Worm (Caenorhabditis elegans) whole organism, midembryonic: Measurements from ENCODE around the gene Y75B12B.3.
A peak's percentile ranks its signal among the peaks of the same experiment; 100 is the strongest.

Source experiments
- T22C8.4 ChIP-seq: fragments of 200-800 bp; sonication (Bioruptor generic); IDR thresholded peaks from 2 replicates; pipeline ENCODE4 v1.3.6; 2022; ENCODE audit warnings: missing genetic modification characterization, missing compliant biosample characterization
- cog-1 ChIP-seq: sonication (generic microtip); optimal IDR thresholded peaks from 2 replicates; lab custom pipeline; 2016; ENCODE audit warnings: missing genetic modification characterization, missing compliant biosample characterization
- flt-1 ChIP-seq: fragments of 200-800 bp; sonication (Bioruptor generic); IDR thresholded peaks from 2 replicates; pipeline ENCODE4 v1.3.6; 2022; ENCODE audit warnings: missing genetic modification characterization, missing compliant biosample characterization
- klf-2 ChIP-seq: fragments of 200-800 bp; sonication (Bioruptor generic); conservative IDR thresholded peaks from 2 replicates; pipeline ENCODE4 v1.3.6; 2022; ENCODE audit warnings: missing genetic modification reagents, missing genetic modification characterization, missing compliant biosample characterization
- med-1 ChIP-seq: sonication (generic microtip); optimal IDR thresholded peaks from 2 replicates; lab custom pipeline; 2017; ENCODE audit warnings: missing genetic modification characterization, mild to moderate bottlenecking, missing compliant biosample characterization, antibody characterized with exemption, missing genetic modification reagents; ENCODE audit not compliant: insufficient read depth
- ref-1 ChIP-seq: fragments of 200-800 bp; sonication (Bioruptor generic); conservative IDR thresholded peaks from 2 replicates; pipeline ENCODE4 v1.3.6; 2022; ENCODE audit warnings: missing genetic modification reagents, missing genetic modification characterization, missing compliant biosample characterization
- tab-1 ChIP-seq: fragments of 200-800 bp; sonication (Bioruptor generic); IDR thresholded peaks from 2 replicates; pipeline ENCODE4 v1.3.6; 2022; ENCODE audit warnings: missing genetic modification characterization, missing compliant biosample characterization
- ztf-23 ChIP-seq: fragments of 200-800 bp; sonication (Bioruptor generic); IDR thresholded peaks from 2 replicates; pipeline ENCODE4 v1.3.6; 2022; ENCODE audit warnings: missing genetic modification reagents, missing genetic modification characterization, missing compliant biosample characterization
- ztf-29 ChIP-seq: fragments of 200-800 bp; sonication (Bioruptor generic); IDR thresholded peaks from 2 replicates; pipeline ENCODE4 v1.3.6; 2022; ENCODE audit warnings: missing genetic modification reagents, missing genetic modification characterization, missing compliant biosample characterization

Y75B12B.3 gene

ce11 chrV:15187083-15188057 is 1.3 kb upstream of the Y75B12B.3 start, which contains the start of the genes cyn-7 and bath-36:
cyn-7 (minus strand) TSS chrV:15187378.
bath-36 (plus strand) TSS chrV:15187888.
- TF ChIP-seq klf-2 (GFP tag; lab: Robert Waterston, UW) (no peak), cog-1 (tag; lab: Kevin White, UChicago) (no peak), flt-1 (GFP tag; lab: Robert Waterston, UW) (peak; percentile 24; the same call in 1 of the 2 replicates), ztf-29 (no peak)

ce11 chrV:15184097-15185040 is 1.7 kb downstream of the Y75B12B.3 start, which contains the start of gene Y75B12B.1:
Y75B12B.1 (plus strand) TSS chrV:15184699.
- TF ChIP-seq klf-2 (GFP tag; lab: Robert Waterston, UW) (no peak), tab-1 (GFP tag; lab: Robert Waterston, UW) (no peak), T22C8.4 (no peak), ztf-23 (GFP tag; lab: Robert Waterston, UW) (no peak), med-1 (GFP tag; lab: Kevin White, UChicago) (no peak), flt-1 (GFP tag; lab: Robert Waterston, UW) (no peak), ref-1 (no peak), ztf-29 (no peak), cog-1 (tag; lab: Kevin White, UChicago) (no peak)

DNA sequence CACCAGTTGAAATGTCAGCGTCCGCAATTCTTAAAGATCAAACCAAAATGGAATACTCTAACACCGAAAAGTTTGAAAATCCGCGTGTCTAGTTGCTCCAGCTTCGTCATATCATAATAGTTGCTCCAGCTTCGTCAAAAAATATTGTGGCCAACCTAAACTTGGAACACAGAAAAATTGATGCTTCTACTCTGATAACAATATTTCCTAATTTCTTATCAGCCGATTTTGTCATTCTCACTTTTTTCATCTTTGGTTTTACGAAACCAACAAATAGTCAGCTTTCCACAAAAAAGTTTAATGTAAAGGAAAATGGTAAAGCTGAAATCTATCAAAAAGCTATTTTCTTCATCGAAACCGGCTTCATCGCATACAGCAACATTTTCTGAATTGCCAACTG is 3.7 kb downstream of the Y75B12B.3 start, which contains the start of gene fbxa-84:
Gene fbxa-84, plus strand, starts transcription at position 34 of the 400 bp plus-strand sequence.
- TF ChIP-seq ref-1 (no peak), ztf-23 (GFP tag; lab: Robert Waterston, UW) (no peak), tab-1 (GFP tag; lab: Robert Waterston, UW) (no peak), klf-2 (GFP tag; lab: Robert Waterston, UW) (no peak), flt-1 (GFP tag; lab: Robert Waterston, UW) (no peak), cog-1 (tag; lab: Kevin White, UChicago) (no peak), T22C8.4 (no peak), med-1 (GFP tag; lab: Kevin White, UChicago) (no peak), ztf-29 (no peak)

ce11 chrV:15181899-15182298 is 4.2 kb downstream of the Y75B12B.3 start:
- no peak for TF ChIP-seq flt-1 (GFP tag; lab: Robert Waterston, UW)
- TF ChIP-seq klf-2 (GFP tag; lab: Robert Waterston, UW) = no peak
- TF ChIP-seq ztf-23 (GFP tag; lab: Robert Waterston, UW) = no peak
- TF ChIP-seq T22C8.4 = no peak
- TF ChIP-seq med-1 (GFP tag; lab: Kevin White, UChicago) = no peak
- no peak for TF ChIP-seq ztf-29
- no peak for TF ChIP-seq ref-1
- TF ChIP-seq tab-1 (GFP tag; lab: Robert Waterston, UW) = no peak
- TF ChIP-seq cog-1 (tag; lab: Kevin White, UChicago) = no peak

DNA sequence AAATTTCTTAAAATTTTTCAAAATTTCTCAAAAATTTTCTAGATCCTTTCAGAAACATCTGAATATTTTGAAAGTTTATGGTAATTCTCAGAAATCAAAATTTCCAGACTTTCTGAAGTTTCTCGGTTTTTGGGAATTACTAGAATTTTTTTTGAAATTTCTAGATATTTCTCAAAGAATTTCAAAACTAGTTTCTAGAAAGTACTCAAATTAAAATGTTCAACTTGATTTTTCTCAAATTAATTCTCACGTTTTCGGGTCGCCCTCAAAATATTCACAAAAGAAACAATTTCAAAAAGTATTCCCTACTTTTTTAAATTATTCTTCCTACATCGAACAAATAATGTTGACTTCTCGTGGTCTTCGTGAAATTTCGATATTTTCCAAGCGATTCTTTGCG is 6.3 kb downstream of the Y75B12B.3 start, which contains the start of gene T09F5.10:
Gene T09F5.10, plus strand, starts transcription at position 301 of the 400 bp plus-strand sequence.
- TF ChIP-seq ztf-23 (GFP tag; lab: Robert Waterston, UW) (no peak), ref-1 (no peak), klf-2 (GFP tag; lab: Robert Waterston, UW) (no peak), ztf-29 (no peak)

DNA sequence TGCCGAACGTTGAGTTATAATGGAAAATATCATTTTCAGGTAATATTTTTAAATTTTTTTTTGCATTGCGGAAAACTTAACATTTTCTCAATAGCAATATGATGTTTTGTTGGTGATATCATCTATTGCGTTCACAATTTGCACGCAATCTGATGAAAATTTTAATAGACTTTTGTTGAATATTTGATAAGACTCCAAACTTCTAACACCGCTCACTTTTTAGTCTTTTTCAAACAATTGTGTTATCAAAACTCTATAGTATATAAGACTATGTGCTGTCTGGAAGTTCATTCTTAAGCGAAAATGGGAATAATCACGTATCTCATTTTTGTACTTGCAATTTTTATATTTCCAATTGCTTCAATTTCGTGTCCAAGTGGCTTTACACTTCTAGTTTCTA is 10.6 kb downstream of the Y75B12B.3 start, which contains the start of gene clec-47:
Gene clec-47, plus strand, starts transcription at position 301 of the 400 bp plus-strand sequence.
- TF ChIP-seq flt-1 (GFP tag; lab: Robert Waterston, UW) = no peak
- no peak for TF ChIP-seq tab-1 (GFP tag; lab: Robert Waterston, UW)
- TF ChIP-seq ztf-23 (GFP tag; lab: Robert Waterston, UW) = no peak
- no peak for TF ChIP-seq ztf-29
- TF ChIP-seq T22C8.4 = no peak
- TF ChIP-seq cog-1 (tag; lab: Kevin White, UChicago) = no peak
- TF ChIP-seq klf-2 (GFP tag; lab: Robert Waterston, UW) = no peak
- TF ChIP-seq med-1 (GFP tag; lab: Kevin White, UChicago) = no peak
- TF ChIP-seq ref-1 = no peak

DNA sequence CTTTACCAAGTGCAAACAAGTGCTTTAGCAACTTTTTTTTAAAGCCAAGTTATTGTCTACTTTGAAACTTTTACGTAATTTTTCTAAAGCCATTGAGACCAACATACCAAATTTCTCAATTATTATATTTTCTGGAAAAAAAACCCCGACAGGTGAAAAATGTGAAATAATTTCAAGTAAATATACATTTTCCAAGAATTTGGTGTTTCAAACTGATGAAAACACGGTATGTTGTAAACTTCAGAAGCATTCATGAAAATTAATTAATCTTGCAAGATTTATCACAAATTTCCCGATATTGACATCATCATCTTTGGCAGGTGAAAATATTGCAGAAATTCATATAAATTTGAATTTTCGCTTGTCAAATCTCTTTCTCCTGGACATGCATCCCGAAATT is 23.4 kb downstream of the Y75B12B.3 start, which contains the start of gene srz-11:
Gene srz-11, plus strand, starts transcription at position 386 of the 400 bp plus-strand sequence.
- TF ChIP-seq tab-1 (GFP tag; lab: Robert Waterston, UW) (no peak), ztf-23 (GFP tag; lab: Robert Waterston, UW) (no peak), cog-1 (tag; lab: Kevin White, UChicago) (no peak), klf-2 (GFP tag; lab: Robert Waterston, UW) (no peak), ref-1 (no peak), flt-1 (GFP tag; lab: Robert Waterston, UW) (no peak), med-1 (GFP tag; lab: Kevin White, UChicago) (no peak), ztf-29 (no peak), T22C8.4 (no peak)

- TF ChIP-seq T22C8.4 (no peak), tab-1 (GFP tag; lab: Robert Waterston, UW) (no peak), med-1 (GFP tag; lab: Kevin White, UChicago) (no peak), ztf-29 (no peak), cog-1 (tag; lab: Kevin White, UChicago) (no peak), klf-2 (GFP tag; lab: Robert Waterston, UW) (no peak), ref-1 (no peak), flt-1 (GFP tag; lab: Robert Waterston, UW) (no peak), ztf-23 (GFP tag; lab: Robert Waterston, UW) (no peak)
Measured at ce11 chrV:15158691-15159090, 27.4 kb downstream of the Y75B12B.3 start, which contains the start of gene str-45. str-45 (plus strand) TSS chrV:15158991.
